Worm (Caenorhabditis elegans) whole organism, midembryonic: ENCODE data around the gene tpra-1.

Experiments
- T22C8.4 ChIP-seq: fragments of 200-800 bp; sonication (Bioruptor generic); IDR thresholded peaks from 2 replicates; pipeline ENCODE4 v1.3.6; 2022; ENCODE audit warnings: missing genetic modification characterization, missing compliant biosample characterization
- flt-1 ChIP-seq: fragments of 200-800 bp; sonication (Bioruptor generic); IDR thresholded peaks from 2 replicates; pipeline ENCODE4 v1.3.6; 2022; ENCODE audit warnings: missing genetic modification characterization, missing compliant biosample characterization
- med-1 ChIP-seq: sonication (generic microtip); optimal IDR thresholded peaks from 2 replicates; lab custom pipeline; 2017; ENCODE audit warnings: missing genetic modification characterization, mild to moderate bottlenecking, missing compliant biosample characterization, antibody characterized with exemption, missing genetic modification reagents; ENCODE audit not compliant: insufficient read depth
- ref-1 ChIP-seq: fragments of 200-800 bp; sonication (Bioruptor generic); conservative IDR thresholded peaks from 2 replicates; pipeline ENCODE4 v1.3.6; 2022; ENCODE audit warnings: missing genetic modification reagents, missing genetic modification characterization, missing compliant biosample characterization
- tab-1 ChIP-seq: fragments of 200-800 bp; sonication (Bioruptor generic); IDR thresholded peaks from 2 replicates; pipeline ENCODE4 v1.3.6; 2022; ENCODE audit warnings: missing genetic modification characterization, missing compliant biosample characterization
- ztf-23 ChIP-seq: fragments of 200-800 bp; sonication (Bioruptor generic); IDR thresholded peaks from 2 replicates; pipeline ENCODE4 v1.3.6; 2022; ENCODE audit warnings: missing genetic modification reagents, missing genetic modification characterization, missing compliant biosample characterization

DNA sequence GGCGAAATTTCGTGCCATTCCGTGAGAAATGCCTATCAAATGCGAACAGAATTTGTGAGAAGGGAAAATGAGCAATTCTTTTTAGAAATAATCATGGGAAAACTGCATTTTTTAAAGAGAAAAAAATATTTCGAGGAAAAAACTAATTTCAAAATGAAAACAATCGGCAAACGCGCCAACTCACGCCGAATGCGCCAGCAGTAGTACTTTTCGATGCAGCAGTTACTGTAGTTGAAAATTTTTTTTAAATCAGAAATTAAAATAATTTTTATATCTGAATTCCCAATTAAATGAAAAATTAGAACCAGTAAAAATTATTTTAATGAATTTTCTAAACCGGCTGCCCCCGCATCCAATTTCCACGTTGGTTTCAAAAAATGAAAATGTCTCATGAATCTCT lies 32.9 kb upstream of the tpra-1 start:
- no peak for TF ChIP-seq ztf-23 (GFP tag; lab: Robert Waterston, UW)
- TF ChIP-seq tab-1 (GFP tag; lab: Robert Waterston, UW) = no peak
- no peak for TF ChIP-seq ref-1
- TF ChIP-seq flt-1 (GFP tag; lab: Robert Waterston, UW) = no peak
- TF ChIP-seq T22C8.4 = no peak
- TF ChIP-seq med-1 (GFP tag; lab: Kevin White, UChicago) = no peak
